Worm (Caenorhabditis elegans): ENCODE data around the gene cutl-27.

- TF ChIP-seq lin-13 (tag; optimal IDR thresholded peaks at IDR 0.05) (peak; percentile 67), mep-1 (tag; optimal IDR thresholded peaks at IDR 0.05) (peak; percentile 54), elt-3 (tag; optimal IDR thresholded peaks at IDR 0.05) (no peak), nhr-28 (tag; optimal IDR thresholded peaks at IDR 0.05) (no peak), unc-62 (GFP tag; optimal IDR thresholded peaks at IDR 0.05) (peak; percentile 62), lsy-2 (tag; optimal IDR thresholded peaks at IDR 0.05) (peak; percentile 67), ztf-11 (tag; optimal IDR thresholded peaks at IDR 0.05) (peak; percentile 37), unc-39 (tag; optimal IDR thresholded peaks at IDR 0.05) (no peak), nhr-76 (tag; optimal IDR thresholded peaks at IDR 0.05) (no peak), blmp-1 (tag; optimal IDR thresholded peaks at IDR 0.05) (no peak)
These were observed 21.2 kb upstream of the cutl-27 start for ce11 chrIV:11857159-11857565.

Data from whole organism, mixed stage, embryonic.